Worm (Caenorhabditis elegans) whole organism, L1 larva: Measurements from ENCODE around the gene F27C8.2.
"Not testable (repeated sequence)": the region's sequence is repeated elsewhere in the genome, so short reads cannot be mapped to it uniquely, and the experiment has no call there.

Experiments used
- alr-1 ChIP-seq: fragments of 200-800 bp; sonication (Bioruptor generic); optimal IDR thresholded peaks from 2 replicates; lab custom pipeline; 2018; ENCODE audit warnings: borderline replicate concordance, mild to moderate bottlenecking, missing genetic modification characterization, missing compliant biosample characterization
- ama-1 ChIP-seq: fragments of 150-350 bp; optimal IDR thresholded peaks from 2 replicates; lab custom pipeline; 2014
- blmp-1 ChIP-seq: fragments of 150-350 bp; optimal IDR thresholded peaks from 2 replicates; lab custom pipeline; 2014; ENCODE audit warnings: missing biosample characterization, missing genetic modification characterization
- ceh-88 ChIP-seq: fragments of 200-800 bp; sonication (Bioruptor generic); IDR thresholded peaks from 2 replicates; pipeline ENCODE4 v1.3.6; 2022; ENCODE audit warnings: missing genetic modification characterization, missing compliant biosample characterization
- ces-1 ChIP-seq: fragments of 150-350 bp; optimal IDR thresholded peaks from 2 replicates; lab custom pipeline; 2014; ENCODE audit warnings: missing biosample characterization, missing genetic modification reagents, missing genetic modification characterization
- efl-1 ChIP-seq, 4 experiments: fragments of 150-350 bp; optimal IDR thresholded peaks in 3 of 4; peaks in 1 of 4; 1 replicate in 1 of 4; 2 replicates in 3 of 4; lab custom pipeline; 2014; ENCODE audit warnings: missing biosample characterization in 2 of 4, missing genetic modification characterization in 2 of 4, missing genetic modification reagents in 2 of 4
- egl-27 ChIP-seq, 2 experiments: fragments of 150-350 bp in 1 of 2; sonication (generic microtip); optimal IDR thresholded peaks; 3 replicates each; lab custom pipeline; 2017 to 2018; ENCODE audit warnings: missing biosample characterization in 2 of 2, missing genetic modification characterization in 2 of 2, missing genetic modification reagents in 2 of 2
- elt-3 ChIP-seq, 6 experiments: fragments of 150-350 bp in 1 of 6; sonication (generic microtip); optimal IDR thresholded peaks; 2 replicates each; lab custom pipeline; 2017 to 2018; ENCODE audit warnings: missing biosample characterization in 6 of 6, missing genetic modification characterization in 6 of 6, inconsistent platforms in 1 of 6
- ets-5 ChIP-seq: fragments of 200-800 bp; sonication (Bioruptor generic); IDR thresholded peaks from 2 replicates; pipeline ENCODE4 v1.3.6; 2022; ENCODE audit warnings: missing genetic modification characterization, missing compliant biosample characterization
- fos-1 ChIP-seq: fragments of 150-350 bp; optimal IDR thresholded peaks from 2 replicates; lab custom pipeline; 2014; ENCODE audit warnings: missing biosample characterization, missing genetic modification characterization
- grh-1 ChIP-seq: fragments of 200-800 bp; sonication (Bioruptor generic); IDR thresholded peaks from 2 replicates; pipeline ENCODE4 v1.3.6; 2022; ENCODE audit warnings: missing genetic modification reagents, missing genetic modification characterization, missing compliant biosample characterization
- hpl-2 ChIP-seq: fragments of 150-350 bp; optimal IDR thresholded peaks from 2 replicates; lab custom pipeline; 2014; ENCODE audit warnings: missing biosample characterization, missing genetic modification reagents, missing genetic modification characterization
- jun-1 ChIP-seq: fragments of 150-350 bp; optimal IDR thresholded peaks from 2 replicates; lab custom pipeline; 2014; ENCODE audit warnings: missing biosample characterization, missing genetic modification reagents, missing genetic modification characterization
- lin-14 ChIP-seq: fragments of 200-800 bp; sonication (Bioruptor generic); optimal IDR thresholded peaks from 2 replicates; lab custom pipeline; 2018; ENCODE audit warnings: mild to moderate bottlenecking, missing genetic modification characterization, moderate library complexity, missing compliant biosample characterization
- lin-15B ChIP-seq: fragments of 150-350 bp; sonication (generic microtip); optimal IDR thresholded peaks from 3 replicates; lab custom pipeline; 2014; ENCODE audit warnings: missing biosample characterization, missing genetic modification characterization
- mdl-1 ChIP-seq, 2 experiments: fragments of 150-350 bp; optimal IDR thresholded peaks; 2 replicates each; lab custom pipeline; 2014 to 2017; ENCODE audit warnings: missing biosample characterization in 2 of 2, missing genetic modification characterization in 2 of 2, inconsistent platforms in 1 of 2
- mef-2 ChIP-seq: fragments of 150-350 bp; optimal IDR thresholded peaks from 2 replicates; lab custom pipeline; 2014; ENCODE audit warnings: missing biosample characterization, missing genetic modification characterization
- mep-1 ChIP-seq: fragments of 150-350 bp; optimal IDR thresholded peaks from 2 replicates; lab custom pipeline; 2014; ENCODE audit warnings: missing biosample characterization, missing genetic modification characterization
- nhr-237 ChIP-seq: fragments of 150-350 bp; optimal IDR thresholded peaks from 2 replicates; lab custom pipeline; 2014; ENCODE audit warnings: missing biosample characterization, missing genetic modification characterization
- nhr-28 ChIP-seq: fragments of 150-350 bp; optimal IDR thresholded peaks from 2 replicates; lab custom pipeline; 2014; ENCODE audit warnings: missing biosample characterization, missing genetic modification characterization
- nhr-76 ChIP-seq: sonication (generic microtip); optimal IDR thresholded peaks from 2 replicates; lab custom pipeline; 2017; ENCODE audit warnings: missing biosample characterization, missing genetic modification characterization
- nhr-84 ChIP-seq: sonication (generic microtip); optimal IDR thresholded peaks from 2 replicates; lab custom pipeline; 2017; ENCODE audit warnings: missing biosample characterization, missing genetic modification characterization
- nhr-85 ChIP-seq: sonication (generic microtip); peaks from one replicate; lab custom pipeline; 2016; ENCODE audit warnings: missing genetic modification characterization, inconsistent platforms, missing compliant biosample characterization
- pqm-1 ChIP-seq: sonication (generic microtip); optimal IDR thresholded peaks from 3 replicates; lab custom pipeline; 2017; ENCODE audit warnings: missing biosample characterization, missing genetic modification characterization
- skn-1 ChIP-seq: fragments of 150-350 bp; optimal IDR thresholded peaks from 2 replicates; lab custom pipeline; 2014; ENCODE audit warnings: missing biosample characterization, missing genetic modification characterization
- snpc-4 ChIP-seq: fragments of 150-350 bp; optimal IDR thresholded peaks from 2 replicates; lab custom pipeline; 2014; ENCODE audit warnings: missing biosample characterization, missing genetic modification characterization
- tlp-1 ChIP-seq: fragments of 150-350 bp; optimal IDR thresholded peaks from 2 replicates; lab custom pipeline; 2014; ENCODE audit warnings: missing biosample characterization, missing genetic modification characterization
- unc-130 ChIP-seq: fragments of 150-350 bp; optimal IDR thresholded peaks from 2 replicates; lab custom pipeline; 2017; ENCODE audit warnings: missing biosample characterization, missing genetic modification characterization, inconsistent platforms
- unc-62 ChIP-seq: fragments of 150-350 bp; optimal IDR thresholded peaks from 2 replicates; lab custom pipeline; 2014; ENCODE audit warnings: missing biosample characterization, missing genetic modification reagents, missing genetic modification characterization
- unc-86 ChIP-seq: sonication (generic microtip); optimal IDR thresholded peaks from 2 replicates; lab custom pipeline; 2016; ENCODE audit warnings: missing genetic modification characterization, missing compliant biosample characterization
- unc-98 ChIP-seq: fragments of 200-800 bp; sonication (Bioruptor generic); IDR thresholded peaks from 2 replicates; pipeline ENCODE4 v1.3.6; 2022; ENCODE audit warnings: missing genetic modification characterization, missing compliant biosample characterization
- zag-1 ChIP-seq: fragments of 150-350 bp; optimal IDR thresholded peaks from 2 replicates; lab custom pipeline; 2014; ENCODE audit warnings: missing biosample characterization, missing genetic modification characterization
- zip-4 ChIP-seq: fragments of 200-800 bp; sonication (Bioruptor generic); optimal IDR thresholded peaks from 2 replicates; lab custom pipeline; 2018; ENCODE audit warnings: mild to moderate bottlenecking, missing genetic modification characterization, moderate library complexity, missing compliant biosample characterization
- ztf-11 ChIP-seq, 2 experiments: sonication (generic microtip); optimal IDR thresholded peaks; 2 replicates each; lab custom pipeline; 2016 to 2017; ENCODE audit warnings: missing genetic modification characterization in 2 of 2, missing biosample characterization in 1 of 2, missing compliant biosample characterization in 1 of 2
- ztf-4 ChIP-seq: fragments of 150-350 bp; optimal IDR thresholded peaks from 2 replicates; lab custom pipeline; 2014; ENCODE audit warnings: missing biosample characterization, missing genetic modification characterization

Gene F27C8.2

DNA sequence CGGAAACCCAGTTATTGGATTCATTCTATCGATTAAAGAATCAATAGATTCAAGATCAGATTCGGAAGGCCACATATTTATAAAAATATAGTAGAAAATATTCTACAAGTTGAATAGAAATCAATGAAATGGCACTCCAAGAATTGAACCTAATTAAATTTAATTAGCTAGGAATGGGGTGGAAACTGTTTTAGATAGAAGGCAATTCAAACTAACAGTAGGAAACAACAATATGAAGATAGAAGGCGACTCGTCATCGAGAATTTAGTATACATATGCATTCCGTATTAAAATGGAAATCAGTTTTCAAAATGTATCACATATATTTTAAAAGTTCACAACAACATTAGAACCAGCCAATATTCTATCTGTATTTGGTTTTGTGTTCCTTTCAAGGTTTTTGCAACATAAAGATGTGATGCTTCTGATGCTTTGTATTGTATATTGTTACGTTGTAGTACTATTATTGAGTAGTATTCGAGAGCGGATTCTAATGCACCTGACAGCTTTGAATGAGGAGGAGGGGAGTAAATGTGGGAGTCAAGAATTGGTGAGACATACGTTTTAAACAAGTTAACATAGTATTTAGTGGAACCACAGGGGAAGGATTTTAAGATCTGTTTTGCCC, at the start of gene F27C8.2, which contains the start of gene F27C8.3:
F27C8.2 (plus strand) TSS at position 578 of the 628 bp plus-strand sequence.
F27C8.3 (minus strand) TSS at position 101 of the 628 bp plus-strand sequence.
- not testable (repeated sequence) for TF ChIP-seq ztf-11 (tag; optimal IDR thresholded peaks at IDR 0.05; lab: Kevin White, UChicago); nhr-76 (tag; lab: Kevin White, UChicago); mef-2 (tag; lab: Kevin White, UChicago)

DNA sequence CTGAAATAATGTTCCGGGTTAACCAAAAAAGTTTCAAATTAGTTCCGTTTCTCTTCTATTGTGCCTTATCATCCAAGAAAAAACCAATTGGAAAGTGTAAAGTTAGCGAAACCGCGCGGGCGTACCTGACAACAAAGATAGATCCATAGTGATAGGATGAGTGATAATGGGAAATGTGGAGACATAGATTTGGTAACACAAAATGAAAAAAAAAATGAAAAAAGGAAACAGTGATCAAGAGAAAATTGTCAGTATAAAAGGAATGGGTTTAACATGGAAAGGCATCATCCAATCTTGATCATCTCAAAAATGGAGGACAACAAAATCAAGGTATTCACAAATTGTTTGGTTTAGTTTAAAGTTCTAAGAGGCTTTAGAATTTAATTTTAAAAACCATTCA, 33.1 kb upstream of the F27C8.2 start, which contains the start of gene col-122:
col-122 (plus strand) TSS at position 301 of the 400 bp plus-strand sequence.
- TF ChIP-seq blmp-1 = peak; percentile 26
- no peak for TF ChIP-seq unc-62

DNA sequence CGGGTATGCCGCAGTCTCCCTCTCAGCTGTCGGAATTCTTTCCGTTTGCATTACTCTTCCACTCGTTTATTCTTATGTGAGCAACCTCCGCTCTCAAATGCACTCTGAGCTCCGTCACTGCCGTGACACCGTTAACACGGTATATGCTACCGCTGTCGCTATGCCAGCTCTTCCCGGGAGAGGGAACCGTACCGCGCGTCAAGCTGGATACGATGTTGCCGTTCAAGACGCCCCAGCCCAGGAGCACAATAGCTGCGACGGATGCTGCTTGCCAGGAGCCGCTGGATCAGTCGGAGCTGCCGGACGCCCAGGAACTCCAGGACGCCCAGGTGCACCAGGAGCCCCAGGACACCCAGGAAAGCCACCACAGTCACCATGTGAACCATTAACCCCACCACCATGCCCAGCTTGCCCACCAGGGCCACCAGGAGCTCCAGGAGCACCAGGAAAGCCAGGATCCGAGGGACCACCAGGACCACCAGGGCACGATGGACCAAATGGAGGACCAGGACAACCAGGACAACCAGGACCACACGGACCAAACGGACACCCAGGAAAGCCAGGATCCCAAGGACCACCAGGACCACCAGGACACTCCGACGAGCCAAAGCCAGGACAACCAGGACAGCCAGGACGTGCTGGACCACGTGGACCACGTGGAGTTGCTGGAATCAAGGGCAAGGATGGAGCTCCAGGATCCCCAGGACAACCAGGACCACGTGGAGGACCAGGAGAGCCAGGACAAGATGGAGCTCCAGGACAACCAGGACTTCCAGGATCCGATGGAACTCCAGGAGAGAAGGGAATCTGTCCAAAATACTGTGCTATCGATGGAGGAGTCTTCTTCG, 32.4 kb upstream of the F27C8.2 start:
- TF ChIP-seq lin-14 (GFP tag; lab: Kevin White, UChicago) (no peak), jun-1 (tag; lab: Kevin White, UChicago) (no peak), nhr-237 (tag; lab: Kevin White, UChicago) (no peak), grh-1 (GFP tag; lab: Robert Waterston, UW) (no peak), skn-1 (tag; lab: Kevin White, UChicago) (no peak), alr-1 (tag; lab: Kevin White, UChicago) (no peak), tlp-1 (tag; lab: Kevin White, UChicago) (no peak), efl-1 (optimal IDR thresholded peaks at IDR 0.05; lab: Kevin White, UChicago) (no peak), efl-1 (GFP tag; optimal IDR thresholded peaks at IDR 0.05 in 1 of 2; lab: Kevin White, UChicago) (no peak), nhr-28 (tag; lab: Kevin White, UChicago) (no peak)
- TF ChIP-seq, all 84 proteins: peak for 0

DNA sequence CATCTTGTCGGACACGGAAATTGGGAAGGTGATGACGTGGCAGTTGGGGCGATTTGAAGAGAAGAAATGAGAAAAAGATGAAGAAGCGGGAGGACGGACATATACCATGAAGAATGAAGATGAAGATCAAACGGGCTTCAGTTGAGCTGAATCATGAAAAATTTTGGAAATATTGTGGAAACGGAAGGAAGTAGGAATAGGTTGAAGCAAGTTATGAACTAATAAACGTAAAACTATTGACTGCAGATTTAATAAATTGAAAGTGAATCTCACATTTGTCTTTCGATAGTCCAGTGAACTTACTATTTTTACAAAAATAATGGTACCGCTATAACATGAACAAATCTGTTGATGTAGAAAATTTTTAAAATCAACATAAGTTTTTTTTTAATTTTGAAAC, 29.7 kb upstream of the F27C8.2 start, which contains the start of gene lron-14:
lron-14 (minus strand) TSS at position 101 of the 400 bp plus-strand sequence.
- no peak for TF ChIP-seq mdl-1 (tag; optimal IDR thresholded peaks at IDR 0.05; lab: Kevin White, UChicago)
- no peak for TF ChIP-seq hpl-2 (GFP tag; lab: Kevin White, UChicago)
- TF ChIP-seq nhr-28 (tag; lab: Kevin White, UChicago) = no peak
- no peak for TF ChIP-seq zip-4
- no peak for TF ChIP-seq mep-1 (tag; lab: Kevin White, UChicago)

DNA sequence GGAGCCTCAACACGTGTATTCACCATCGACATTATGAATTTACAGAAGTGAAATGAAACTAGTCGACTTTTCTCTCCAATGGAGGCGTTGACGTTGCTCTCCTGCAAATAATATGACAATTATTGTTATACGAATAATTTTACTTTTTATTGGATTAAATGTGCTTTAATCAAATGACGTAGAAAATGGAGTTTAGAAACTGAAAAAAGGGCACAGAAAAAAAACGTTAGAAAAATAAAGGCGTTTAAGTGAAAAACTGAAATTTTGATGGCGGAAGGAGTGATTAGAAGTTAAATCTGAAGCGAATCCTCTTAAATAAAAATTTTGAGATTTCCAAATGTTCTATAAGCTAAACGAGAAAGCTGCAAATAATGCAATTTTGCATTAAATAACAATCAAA, 16.1 kb upstream of the F27C8.2 start, which contains the start of gene npr-2:
npr-2 (minus strand) TSS at position 101 of the 400 bp plus-strand sequence.
- TF ChIP-seq ets-5 (no peak), fos-1 (tag; lab: Kevin White, UChicago) (no peak), unc-98 (GFP tag; lab: Robert Waterston, UW) (no peak), jun-1 (tag; lab: Kevin White, UChicago) (no peak), elt-3 (tag; optimal IDR thresholded peaks at IDR 0.05; lab: Kevin White, UChicago) (no peak), zag-1 (no peak), lin-15B (tag; lab: Kevin White, UChicago) (no peak), hpl-2 (GFP tag; lab: Kevin White, UChicago) (no peak), ces-1 (GFP tag; lab: Kevin White, UChicago) (no peak), nhr-84 (tag; lab: Kevin White, UChicago) (no peak), skn-1 (tag; lab: Kevin White, UChicago) (no peak), egl-27 (tag; optimal IDR thresholded peaks at IDR 0.05; lab: Kevin White, UChicago) (no peak), mef-2 (tag; lab: Kevin White, UChicago) (no peak), ama-1 (lab: Kevin White, UChicago) (no peak)

DNA sequence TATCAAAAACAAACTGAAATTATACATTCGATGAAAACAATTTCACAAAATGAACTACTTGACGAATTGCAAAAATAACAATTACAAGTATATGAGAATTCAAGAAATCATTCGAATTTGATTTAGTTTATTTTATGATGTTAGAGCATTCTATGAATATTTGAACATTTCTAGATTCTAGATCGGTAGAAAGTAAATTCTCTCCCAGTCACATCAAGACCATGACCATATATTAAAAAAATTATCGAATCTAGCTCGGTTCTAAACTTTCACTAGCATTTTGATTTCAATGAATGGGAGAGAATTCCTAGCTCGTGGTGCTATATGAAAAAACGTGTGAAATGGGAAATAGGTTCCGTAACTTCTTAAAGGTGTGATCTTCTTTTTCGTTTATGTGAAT, 11.8 kb upstream of the F27C8.2 start:
- TF ChIP-seq unc-130 (tag; lab: Kevin White, UChicago) (no peak), unc-86 (tag; lab: Kevin White, UChicago) (no peak), nhr-76 (tag; lab: Kevin White, UChicago) (no peak), pqm-1 (tag; lab: Kevin White, UChicago) (no peak), unc-62 (no peak), ztf-4 (tag; lab: Kevin White, UChicago) (no peak), nhr-85 (no peak), ceh-88 (GFP tag; lab: Robert Waterston, UW) (no peak), snpc-4 (no peak)
